Fruit fly (Drosophila melanogaster) whole organism, wandering third instar larva: ENCODE measurements around the gene CG18586.

Source experiments
- Mio ChIP-seq: sonication (Bioruptor generic); optimal IDR thresholded peaks from 2 replicates; lab custom pipeline; 2016; ENCODE audit warnings: missing biosample characterization, missing genetic modification characterization
- N ChIP-seq: fragments of >200 bp; optimal IDR thresholded peaks from 2 replicates; lab custom pipeline; 2018; ENCODE audit warnings: missing biosample characterization, missing external identifiers, missing genetic modification characterization
- Sp1 ChIP-seq: fragments of 200-800 bp; sonication (Bioruptor generic); optimal IDR thresholded peaks from 3 replicates; lab custom pipeline; 2019; ENCODE audit warnings: missing biosample characterization, mild to moderate bottlenecking, missing genetic modification characterization, moderate library complexity
- br ChIP-seq: fragments of 200-800 bp; sonication (Bioruptor generic); optimal IDR thresholded peaks from 2 replicates; lab custom pipeline; 2016; ENCODE audit warnings: missing biosample characterization, missing genetic modification characterization
- brk ChIP-seq: fragments of 200-800 bp; sonication (Bioruptor generic); optimal IDR thresholded peaks from 2 replicates; lab custom pipeline; 2016; ENCODE audit warnings: missing biosample characterization, mild to moderate bottlenecking, missing genetic modification characterization
- dmrt93B ChIP-seq: fragments of 200-800 bp; sonication (Bioruptor generic); optimal IDR thresholded peaks from 2 replicates; lab custom pipeline; 2018; ENCODE audit warnings: missing biosample characterization, mild to moderate bottlenecking, missing genetic modification characterization
- fru ChIP-seq: fragments of 200-800 bp; sonication (Bioruptor generic); optimal IDR thresholded peaks from 3 replicates; lab custom pipeline; 2016; ENCODE audit warnings: missing biosample characterization, mild to moderate bottlenecking, missing genetic modification characterization
- h ChIP-seq: fragments of 200-800 bp; sonication (Bioruptor generic); optimal IDR thresholded peaks from 3 replicates; lab custom pipeline; 2016; ENCODE audit warnings: missing biosample characterization, mild to moderate bottlenecking, missing genetic modification characterization

dm6 chr3L:5893063-5893462 is 20.0 kb downstream of the CG18586 start:
- no peak for TF ChIP-seq br (GFP tag; lab: Kevin White, UChicago)
- no peak for TF ChIP-seq Mio (GFP tag; lab: Kevin White, UChicago)
- no peak for TF ChIP-seq brk (GFP tag; lab: Kevin White, UChicago)
- no peak for TF ChIP-seq fru
- no peak for TF ChIP-seq N (GFP tag; lab: Kevin White, UChicago)
- no peak for TF ChIP-seq dmrt93B (GFP tag; lab: Kevin White, UChicago)
- no peak for TF ChIP-seq Sp1 (GFP tag; lab: Kevin White, UChicago)
- no peak for TF ChIP-seq h
